Worm (Caenorhabditis elegans): ENCODE data around the gene nspc-3.
A peak's percentile ranks its signal among the peaks of the same experiment; 100 is the strongest.

The nspc-3 gene

DNA sequence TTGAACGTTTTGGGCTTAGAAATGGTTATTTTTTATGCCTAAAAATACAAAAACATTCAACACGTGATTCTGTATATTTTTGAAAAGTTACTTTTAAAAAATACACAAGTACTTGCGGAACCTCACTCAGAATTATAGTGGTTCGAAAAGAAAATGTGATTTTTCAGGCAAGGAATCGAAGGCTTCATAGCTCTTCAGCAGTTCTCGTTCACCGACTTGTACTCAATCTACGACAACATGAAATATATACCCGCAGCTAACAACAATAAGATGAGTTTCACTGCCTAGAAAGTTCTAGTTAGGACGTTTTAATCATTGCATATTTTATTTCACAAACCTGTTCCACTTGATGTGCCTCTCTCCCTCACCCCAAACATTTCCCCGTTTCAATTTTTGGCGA lies 25.7 kb downstream of the nspc-3 start:
- TF ChIP-seq elt-1 (tag; optimal IDR thresholded peaks at IDR 0.05; ENCODE audit: borderline replicate concordance, insufficient read depth): no peak
- no peak for TF ChIP-seq hlh-1 (tag; optimal IDR thresholded peaks at IDR 0.05)
- no peak for TF ChIP-seq nhr-2 (tag; optimal IDR thresholded peaks at IDR 0.05)
- no peak for TF ChIP-seq nhr-76 (tag; optimal IDR thresholded peaks at IDR 0.05)
- no peak for TF ChIP-seq ceh-83 (GFP tag; optimal IDR thresholded peaks at IDR 0.05)
- no peak for TF ChIP-seq mep-1 (tag; optimal IDR thresholded peaks at IDR 0.05)
- TF ChIP-seq bed-3 (GFP tag; optimal IDR thresholded peaks at IDR 0.05): no peak
- no peak for TF ChIP-seq mls-2 (tag; optimal IDR thresholded peaks at IDR 0.05)
- no peak for TF ChIP-seq unc-39 (tag; optimal IDR thresholded peaks at IDR 0.05)
- TF ChIP-seq zip-8 (tag; optimal IDR thresholded peaks at IDR 0.05): no peak
- no peak for TF ChIP-seq nhr-28 (tag; optimal IDR thresholded peaks at IDR 0.05)
- no peak for TF ChIP-seq sptf-1 (tag; optimal IDR thresholded peaks at IDR 0.05)
- TF ChIP-seq blmp-1 (tag; optimal IDR thresholded peaks at IDR 0.05): no peak
- TF ChIP-seq cnd-1 (tag; optimal IDR thresholded peaks at IDR 0.05): no peak
- TF ChIP-seq lin-32 (GFP tag; optimal IDR thresholded peaks at IDR 0.05): no peak
- no peak for TF ChIP-seq ham-2 (GFP tag; optimal IDR thresholded peaks at IDR 0.05)
- TF ChIP-seq tbx-8 (GFP tag; optimal IDR thresholded peaks at IDR 0.05): no peak

DNA sequence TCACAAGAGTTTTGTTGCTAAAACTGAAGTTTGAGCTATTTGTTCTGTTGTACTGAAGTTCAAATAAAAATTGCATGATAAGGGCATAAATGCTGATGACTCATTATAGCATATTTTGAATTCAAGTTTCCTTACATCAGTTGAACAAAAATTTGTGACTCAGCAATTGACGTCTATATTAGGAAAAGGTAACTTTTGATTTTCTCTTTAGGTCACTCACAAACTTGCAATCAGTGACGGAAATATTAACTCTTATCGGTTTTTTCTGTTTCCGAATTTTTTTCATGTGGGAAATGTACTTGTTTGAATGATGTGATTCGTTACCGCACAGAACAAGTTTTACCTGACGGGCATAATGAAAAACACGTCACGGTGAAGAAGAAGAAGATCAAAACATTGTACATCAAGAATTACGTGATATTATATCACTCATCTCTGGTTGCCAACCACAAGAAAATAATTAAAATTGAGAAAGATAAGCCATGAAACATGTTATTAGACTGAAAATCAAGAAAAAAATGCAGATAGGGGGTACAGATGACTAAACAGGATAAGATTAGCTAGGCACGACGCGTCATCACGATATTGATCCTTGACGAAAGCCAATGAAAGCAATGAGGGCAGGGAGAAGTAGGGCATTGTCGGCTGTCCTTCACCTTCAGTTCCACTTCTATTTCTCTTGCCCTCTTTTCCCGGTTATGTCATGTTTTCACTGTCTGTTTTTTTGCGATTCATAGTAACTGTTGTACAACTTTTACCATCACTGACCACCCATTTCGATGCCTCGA lies 27.0 kb downstream of the nspc-3 start:
- TF ChIP-seq ham-2 (GFP tag; optimal IDR thresholded peaks at IDR 0.05) (peak; percentile 43), ceh-39 (tag; optimal IDR thresholded peaks at IDR 0.05) (no peak)

DNA sequence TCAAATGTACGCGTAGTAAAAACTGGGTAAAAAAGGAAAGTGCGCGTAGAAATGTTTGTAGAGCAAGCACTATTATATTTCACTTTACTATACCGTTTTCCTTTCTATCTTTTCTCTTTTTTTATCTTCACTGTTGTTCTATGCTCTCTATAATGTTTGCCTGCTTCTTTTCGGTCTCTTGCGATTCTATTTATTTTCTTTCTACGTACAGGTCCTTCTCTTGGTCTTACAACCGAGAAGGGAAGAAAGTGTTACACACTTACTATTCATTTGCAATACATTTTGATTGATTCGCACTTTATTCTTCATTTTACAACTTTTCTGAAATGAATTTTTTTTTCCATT lies 27.5 kb downstream of the nspc-3 start:
- no peak for TF ChIP-seq cnd-1 (tag; optimal IDR thresholded peaks at IDR 0.05)
- no peak for TF ChIP-seq mls-2 (tag; optimal IDR thresholded peaks at IDR 0.05)
- no peak for TF ChIP-seq bed-3 (GFP tag; optimal IDR thresholded peaks at IDR 0.05)
- no peak for TF ChIP-seq sptf-1 (tag; optimal IDR thresholded peaks at IDR 0.05)
- TF ChIP-seq nhr-28 (tag; optimal IDR thresholded peaks at IDR 0.05): no peak
- TF ChIP-seq lin-32 (GFP tag; optimal IDR thresholded peaks at IDR 0.05): no peak
- no peak for TF ChIP-seq lin-13 (tag; optimal IDR thresholded peaks at IDR 0.05)
- no peak for TF ChIP-seq sem-2 (GFP tag; optimal IDR thresholded peaks at IDR 0.05)

DNA sequence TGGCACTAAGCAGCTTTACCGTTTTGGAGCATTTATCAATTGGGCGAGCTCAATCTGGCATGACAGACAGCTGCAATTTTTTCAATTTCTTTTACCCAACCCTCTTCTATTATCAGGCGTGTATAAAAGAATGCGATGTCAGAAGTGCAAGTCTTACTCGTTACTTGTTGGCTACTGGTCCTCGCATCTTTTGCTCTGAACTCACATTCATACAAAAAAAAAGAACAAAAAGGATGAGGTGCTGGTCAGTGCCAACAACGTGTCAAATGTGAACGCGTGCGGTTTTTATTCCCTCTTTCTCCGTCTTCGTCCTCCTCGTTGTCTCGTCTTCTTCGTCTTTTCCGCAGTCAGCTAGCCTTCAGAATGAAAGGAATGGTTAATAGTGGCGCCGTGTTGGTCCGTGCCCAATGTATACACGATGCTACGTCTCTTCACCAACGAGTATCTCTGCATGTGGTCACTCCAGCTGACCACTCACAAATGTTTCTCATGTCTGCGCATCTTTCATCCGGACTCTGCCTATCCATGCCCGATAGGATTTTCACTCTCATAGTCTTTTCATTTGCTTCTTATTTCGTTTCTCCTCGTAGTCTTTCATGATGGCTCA lies 29.0 kb downstream of the nspc-3 start:
- TF ChIP-seq snpc-4 (tag; optimal IDR thresholded peaks at IDR 0.05) (no peak), sem-2 (GFP tag; optimal IDR thresholded peaks at IDR 0.05) (no peak), unc-62 (GFP tag; optimal IDR thresholded peaks at IDR 0.05) (peak; percentile 65), hlh-1 (tag; optimal IDR thresholded peaks at IDR 0.05) (peak; percentile 28), lsy-2 (tag; optimal IDR thresholded peaks at IDR 0.05) (peak; percentile 17), unc-120 (tag; optimal IDR thresholded peaks at IDR 0.05; ENCODE audit: poor library complexity, severe bottlenecking) (peak; percentile 48), ces-1 (GFP tag; optimal IDR thresholded peaks at IDR 0.05) (peak; percentile 46), blmp-1 (tag; optimal IDR thresholded peaks at IDR 0.05) (no peak), sptf-1 (tag; optimal IDR thresholded peaks at IDR 0.05) (peak; percentile 36), ham-2 (GFP tag; optimal IDR thresholded peaks at IDR 0.05) (peak; percentile 11), mls-2 (tag; optimal IDR thresholded peaks at IDR 0.05) (peak; percentile 15), cnd-1 (tag; optimal IDR thresholded peaks at IDR 0.05) (peak; percentile 10), M03D4.4 (tag; optimal IDR thresholded peaks at IDR 0.05) (no peak), mab-5 (tag; optimal IDR thresholded peaks at IDR 0.05) (no peak)

DNA sequence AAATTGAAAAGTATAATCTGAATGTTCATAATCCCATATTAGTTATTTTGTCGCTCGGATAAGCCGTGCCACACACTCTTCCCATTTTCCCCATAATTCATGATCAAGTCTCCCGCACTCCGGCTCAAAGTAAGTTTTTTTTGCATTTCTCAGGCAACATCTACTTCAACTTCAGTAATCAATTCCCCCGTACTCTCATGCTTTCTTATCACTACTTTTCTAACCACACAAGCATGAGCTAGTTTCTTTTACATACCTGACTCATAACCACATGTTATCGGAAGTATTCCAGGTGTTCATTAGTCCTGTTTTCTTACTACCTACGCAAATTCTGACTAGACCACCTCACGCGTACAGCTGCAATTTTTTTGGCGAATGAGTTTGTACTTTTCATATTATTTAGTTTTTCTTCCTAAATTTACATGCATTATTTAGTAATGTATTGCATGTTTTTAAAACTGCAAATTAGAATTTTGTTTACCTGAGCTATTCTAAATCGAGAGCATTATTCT lies 29.7 kb downstream of the nspc-3 start:
- TF ChIP-seq pha-4 (tag; optimal IDR thresholded peaks at IDR 0.05) (no peak), nhr-237 (tag; optimal IDR thresholded peaks at IDR 0.05) (no peak), elt-1 (tag; optimal IDR thresholded peaks at IDR 0.05; ENCODE audit: borderline replicate concordance, insufficient read depth) (no peak), elt-3 (tag; optimal IDR thresholded peaks at IDR 0.05) (no peak), snpc-4 (tag; optimal IDR thresholded peaks at IDR 0.05) (no peak), unc-39 (tag; optimal IDR thresholded peaks at IDR 0.05) (no peak), lin-32 (GFP tag; optimal IDR thresholded peaks at IDR 0.05) (no peak), ceh-43 (GFP tag; optimal IDR thresholded peaks at IDR 0.05) (no peak), mls-2 (tag; optimal IDR thresholded peaks at IDR 0.05) (no peak), unc-62 (GFP tag; optimal IDR thresholded peaks at IDR 0.05) (no peak), flh-1 (GFP tag; optimal IDR thresholded peaks at IDR 0.05) (no peak), mep-1 (tag; optimal IDR thresholded peaks at IDR 0.05) (no peak), sptf-1 (tag; optimal IDR thresholded peaks at IDR 0.05) (no peak)
